Worm (Caenorhabditis elegans): Measurements from ENCODE around the gene pitr-5.

Gene pitr-5

DNA sequence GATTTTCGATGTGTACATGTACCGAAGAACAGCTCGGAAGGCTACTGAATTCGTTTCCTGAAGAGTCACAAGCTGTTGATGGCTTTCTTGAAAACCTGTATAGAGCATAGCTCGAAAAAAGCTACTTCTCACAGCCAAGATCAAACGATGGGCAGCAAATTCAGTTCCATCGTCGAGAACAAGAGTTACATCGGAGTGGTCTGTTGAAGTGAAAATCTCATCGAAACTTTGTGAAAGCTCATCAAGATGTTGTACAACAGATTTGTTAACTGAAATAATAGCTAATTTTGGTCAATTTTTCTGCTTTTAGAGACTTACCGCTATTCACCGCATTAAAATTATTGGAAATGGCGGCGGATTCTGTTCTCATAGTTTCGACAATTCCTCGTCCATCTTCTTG is 52.0 kb downstream of the pitr-5 start:
- TF ChIP-seq che-1 (tag; optimal IDR thresholded peaks at IDR 0.05) (no peak), ama-1 (optimal IDR thresholded peaks at IDR 0.05) (no peak), rnt-1 (tag; optimal IDR thresholded peaks at IDR 0.05) (no peak), pat-9 (tag; optimal IDR thresholded peaks at IDR 0.05) (no peak), pqm-1 (tag; optimal IDR thresholded peaks at IDR 0.05) (no peak), ceh-24 (tag; optimal IDR thresholded peaks at IDR 0.05) (no peak), fkh-10 (GFP tag; optimal IDR thresholded peaks at IDR 0.05) (no peak), ceh-6 (GFP tag; optimal IDR thresholded peaks at IDR 0.05) (no peak), fkh-6 (tag; optimal IDR thresholded peaks at IDR 0.05) (no peak)

DNA sequence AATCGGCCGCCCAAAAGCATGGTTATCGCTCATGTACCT is 52.3 kb downstream of the pitr-5 start, which contains the start of gene hpo-9:
TSS of gene hpo-9 (minus strand) at position 37 of the 39 bp plus-strand sequence.
- TF ChIP-seq fax-1 (tag; optimal IDR thresholded peaks at IDR 0.05) (no peak), ref-2 (tag; optimal IDR thresholded peaks at IDR 0.05) (no peak), nhr-232 (tag; optimal IDR thresholded peaks at IDR 0.05) (no peak), hlh-30 (tag; optimal IDR thresholded peaks at IDR 0.05; ENCODE audit: insufficient read depth) (no peak), ceh-34 (tag; optimal IDR thresholded peaks at IDR 0.05) (no peak), hlh-13 (GFP tag; optimal IDR thresholded peaks at IDR 0.05) (no peak), ama-1 (optimal IDR thresholded peaks at IDR 0.05) (no peak), elt-4 (tag; optimal IDR thresholded peaks at IDR 0.05) (no peak), pag-3 (tag; optimal IDR thresholded peaks at IDR 0.05; ENCODE audit: borderline replicate concordance) (no peak), zip-5 (tag; optimal IDR thresholded peaks at IDR 0.05) (no peak), C08G9.2 (tag; optimal IDR thresholded peaks at IDR 0.05) (no peak), pat-9 (tag; optimal IDR thresholded peaks at IDR 0.05) (no peak)

DNA sequence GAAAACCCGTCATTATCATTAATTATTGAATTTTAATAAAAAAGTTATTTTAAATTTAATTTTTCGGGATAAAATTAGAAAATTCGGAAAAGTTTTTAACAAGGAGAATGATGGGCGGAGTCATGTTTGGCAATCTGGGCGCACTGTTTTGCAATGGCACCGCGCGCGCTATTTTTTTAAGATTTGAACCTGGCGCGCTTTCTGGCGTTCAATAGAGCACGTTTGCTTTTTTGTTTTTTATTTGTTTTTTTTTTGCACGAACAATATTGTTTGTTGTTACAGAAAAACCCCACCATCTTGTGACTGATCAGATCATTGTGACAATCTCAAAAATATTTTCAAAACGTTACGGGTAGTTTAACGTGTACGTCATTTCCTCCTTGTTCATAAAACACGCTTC is 52.5 kb downstream of the pitr-5 start, which contains the start of gene hyls-1:
TSS of gene hyls-1 (plus strand) at position 249 of the 400 bp plus-strand sequence.
- TF ChIP-seq ztf-16 (tag; optimal IDR thresholded peaks at IDR 0.05) (peak; percentile 7), lim-6 (tag; optimal IDR thresholded peaks at IDR 0.05) (no peak), C38D4.7 (GFP tag; optimal IDR thresholded peaks at IDR 0.05) (no peak), fkh-10 (GFP tag; optimal IDR thresholded peaks at IDR 0.05) (no peak), sdc-2 (tag; optimal IDR thresholded peaks at IDR 0.05) (no peak), eyg-1 (tag; optimal IDR thresholded peaks at IDR 0.05) (no peak), dve-1 (tag; optimal IDR thresholded peaks at IDR 0.05) (no peak), hlh-15 (tag; optimal IDR thresholded peaks at IDR 0.05) (no peak), ceh-6 (GFP tag; optimal IDR thresholded peaks at IDR 0.05) (no peak), mec-3 (tag; optimal IDR thresholded peaks at IDR 0.05; ENCODE audit: borderline replicate concordance) (no peak), ttx-3 (tag; optimal IDR thresholded peaks at IDR 0.05) (no peak), ceh-34 (tag; optimal IDR thresholded peaks at IDR 0.05) (no peak), ceh-31 (tag; optimal IDR thresholded peaks at IDR 0.05) (peak; percentile 57), tbx-2 (tag; optimal IDR thresholded peaks at IDR 0.05) (no peak), hlh-13 (GFP tag; optimal IDR thresholded peaks at IDR 0.05) (no peak), sox-2 (GFP tag; IDR thresholded peaks at IDR 0.05) (no peak), madf-2 (tag; optimal IDR thresholded peaks at IDR 0.05) (no peak), nhr-232 (tag; optimal IDR thresholded peaks at IDR 0.05) (no peak), F13H6.1 (tag; optimal IDR thresholded peaks at IDR 0.05) (no peak), unc-42 (tag; optimal IDR thresholded peaks at IDR 0.05) (peak; percentile 59), ets-4 (tag; optimal IDR thresholded peaks at IDR 0.05) (no peak), ceh-14 (tag; optimal IDR thresholded peaks at IDR 0.05) (peak; percentile 25), fkh-6 (tag; optimal IDR thresholded peaks at IDR 0.05) (no peak), che-1 (tag; optimal IDR thresholded peaks at IDR 0.05) (no peak), pqm-1 (tag; optimal IDR thresholded peaks at IDR 0.05) (no peak), ceh-9 (tag; optimal IDR thresholded peaks at IDR 0.05) (no peak), ama-1 (optimal IDR thresholded peaks at IDR 0.05) (no peak), lin-11 (tag; optimal IDR thresholded peaks at IDR 0.05) (no peak), Y22D7AL.16 (tag; optimal IDR thresholded peaks at IDR 0.05) (no peak), hlh-6 (tag; optimal IDR thresholded peaks at IDR 0.05) (no peak), unc-86 (tag; optimal IDR thresholded peaks at IDR 0.05) (no peak), sox-4 (tag; optimal IDR thresholded peaks at IDR 0.05) (no peak), ceh-2 (tag; optimal IDR thresholded peaks at IDR 0.05) (no peak), dmd-4 (tag; optimal IDR thresholded peaks at IDR 0.05; ENCODE audit: borderline replicate concordance) (no peak), pros-1 (tag; optimal IDR thresholded peaks at IDR 0.05) (no peak), pha-4 (tag; optimal IDR thresholded peaks at IDR 0.05) (no peak), ahr-1 (tag; optimal IDR thresholded peaks at IDR 0.05) (no peak), nhr-11 (tag; optimal IDR thresholded peaks at IDR 0.05) (no peak), gmeb-2 (tag; optimal IDR thresholded peaks at IDR 0.05) (no peak), odd-2 (tag; optimal IDR thresholded peaks at IDR 0.05) (no peak), elt-2 (tag; optimal IDR thresholded peaks at IDR 0.05) (peak; percentile 36), C08G9.2 (tag; optimal IDR thresholded peaks at IDR 0.05) (no peak)
